Worm (Caenorhabditis elegans): ENCODE measurements around the gene H01G02.1.

H01G02.1 gene

DNA sequence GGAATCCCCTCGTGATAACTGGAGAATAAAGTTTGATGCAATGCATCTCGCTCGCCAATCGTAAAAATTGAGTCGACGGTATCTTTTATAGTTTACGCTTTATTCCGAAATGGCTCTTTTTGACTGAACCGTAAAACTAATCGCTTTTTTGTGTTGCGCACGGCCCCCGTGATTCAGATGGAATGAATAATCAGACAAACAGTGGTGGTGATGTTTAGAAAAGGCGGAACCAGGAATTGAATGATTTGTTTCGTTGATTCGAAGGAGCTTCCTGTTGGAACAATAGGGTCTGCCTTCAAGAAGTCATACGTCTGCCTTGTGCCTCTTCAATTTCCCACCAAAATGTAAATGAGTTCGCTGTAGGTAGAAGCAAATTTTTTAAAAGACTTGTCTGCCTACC lies 49.6 kb downstream of the H01G02.1 start, which contains the start of gene scl-18:
scl-18 (minus strand) TSS at position 101 of the 400 bp plus-strand sequence.
- TF ChIP-seq nhr-47 (tag; optimal IDR thresholded peaks at IDR 0.05) (no peak), C16A3.4 (tag; optimal IDR thresholded peaks at IDR 0.05) (no peak), grh-1 (GFP tag; IDR thresholded peaks at IDR 0.05) (no peak), nhr-237 (tag; optimal IDR thresholded peaks at IDR 0.05) (no peak), efl-3 (GFP tag; optimal IDR thresholded peaks at IDR 0.05) (no peak), nhr-12 (tag; optimal IDR thresholded peaks at IDR 0.05) (no peak), unc-86 (tag; optimal IDR thresholded peaks at IDR 0.05) (no peak), unc-30 (tag; optimal IDR thresholded peaks at IDR 0.05) (no peak), pax-3 (tag; optimal IDR thresholded peaks at IDR 0.05) (no peak), C34B4.2 (tag; optimal IDR thresholded peaks at IDR 0.05) (no peak)
